Worm (Caenorhabditis elegans) whole organism, L1 larva: ENCODE measurements around the gene oac-3.

ENCODE experiments used
- aha-1 ChIP-seq: fragments of 150-350 bp; optimal IDR thresholded peaks from 2 replicates; lab custom pipeline; 2014; ENCODE audit warnings: missing biosample characterization, missing genetic modification characterization
- ces-1 ChIP-seq: fragments of 150-350 bp; optimal IDR thresholded peaks from 2 replicates; lab custom pipeline; 2014; ENCODE audit warnings: missing biosample characterization, missing genetic modification reagents, missing genetic modification characterization
- nhr-20 ChIP-seq: sonication (generic microtip); optimal IDR thresholded peaks from 2 replicates; lab custom pipeline; 2016; ENCODE audit warnings: mild to moderate bottlenecking, missing genetic modification characterization, missing compliant biosample characterization
- xbp-1 ChIP-seq: sonication (generic microtip); optimal IDR thresholded peaks from 2 replicates; lab custom pipeline; 2016; ENCODE audit warnings: missing genetic modification characterization, missing compliant biosample characterization

DNA sequence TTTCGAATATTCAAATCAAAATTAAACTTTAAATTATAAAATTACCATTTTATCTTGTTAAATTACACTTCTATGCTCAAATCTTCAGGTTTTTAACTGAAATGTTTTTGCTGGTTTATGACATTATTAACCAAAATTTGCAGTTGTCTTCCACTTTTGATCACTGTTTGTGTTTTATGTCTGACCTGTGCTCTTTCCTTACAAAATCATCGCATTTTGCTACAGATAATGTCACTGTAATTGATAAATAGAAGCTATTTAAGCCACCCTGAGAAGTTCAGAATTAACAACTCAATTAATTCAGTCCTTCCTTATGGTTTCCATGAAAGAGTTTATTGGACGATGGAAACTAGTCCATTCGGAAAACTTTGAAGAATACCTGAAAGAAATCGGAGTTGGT is 8.8 kb upstream of the oac-3 start, which contains the start of gene lbp-8:
- TF ChIP-seq nhr-20 (tag; lab: Kevin White, UChicago) (no peak), aha-1 (tag; lab: Kevin White, UChicago) (no peak), xbp-1 (tag; lab: Kevin White, UChicago) (no peak), ces-1 (no peak)
